ENCODE assay signal across 1 fruit fly cellular context in genomic region chr3R:24768538-24769401, dm6.
TF ChIP-seq lines count a peak whose summit lies in the region.

Gene CG13631, plus strand, starts transcription at chr3R:24769351.

TF ChIP-seq in whole organism, embryonic, 481 proteins besides CTCF, POLR2A, EP300 and RAD21 (continued from another document and continues in another):
- peak; percentile 89 for TF ChIP-seq CG11695 (GFP tag; IDR thresholded peaks at IDR 0.05; lab: Robert Waterston, UW)
- peak; percentile 73 for TF ChIP-seq vfl (GFP tag; optimal IDR thresholded peaks at IDR 0.05; lab: Kevin White, UChicago)
- 0 out of 2 replicates have a peak, but pooled peaks have one; percentile 12 for TF ChIP-seq CG9932 (GFP tag; IDR thresholded peaks at IDR 0.05; lab: Robert Waterston, UW)
- TF ChIP-seq BtbVII (GFP tag; optimal IDR thresholded peaks at IDR 0.05; lab: Kevin White, UChicago), result peak; percentile 83
- TF ChIP-seq CG3163 (GFP tag; optimal IDR thresholded peaks at IDR 0.05; lab: Kevin White, UChicago), result peak; percentile 52
- TF ChIP-seq Fer2 (tag; optimal IDR thresholded peaks at IDR 0.05; lab: Kevin White, UChicago), result peak; percentile 61
- peak; percentile 98 for TF ChIP-seq CG2712 (tag; optimal IDR thresholded peaks at IDR 0.05; lab: Kevin White, UChicago)
- peak; percentile 71 for TF ChIP-seq CG9215 (GFP tag; IDR thresholded peaks at IDR 0.05; lab: Robert Waterston, UW)
- TF ChIP-seq croc (GFP tag; conservative IDR thresholded peaks at IDR 0.05; lab: Robert Waterston, UW), result peak; percentile 97
- TF ChIP-seq Hmx (GFP tag; optimal IDR thresholded peaks at IDR 0.05; lab: Kevin White, UChicago), result peak; percentile 59
- TF ChIP-seq sob (GFP tag; IDR thresholded peaks at IDR 0.05; lab: Robert Waterston, UW), result peak; percentile 77
- TF ChIP-seq Hsf (GFP tag; optimal IDR thresholded peaks at IDR 0.05; lab: Kevin White, UChicago), result peak; percentile 96
- TF ChIP-seq sens-2 (GFP tag; IDR thresholded peaks at IDR 0.05; lab: Robert Waterston, UW), result peak; percentile 88
- peak; percentile 95 for TF ChIP-seq jumu (GFP tag; optimal IDR thresholded peaks at IDR 0.05; lab: Kevin White, UChicago)
- TF ChIP-seq CrebB (tag; optimal IDR thresholded peaks at IDR 0.05; lab: Kevin White, UChicago), result peak; percentile 76
- peak; percentile 32 for TF ChIP-seq CG9797 (GFP tag; optimal IDR thresholded peaks at IDR 0.05; lab: Kevin White, UChicago)
- no peak for TF ChIP-seq tna (GFP tag; IDR thresholded peaks at IDR 0.05; lab: Robert Waterston, UW; ENCODE audit: partially characterized antibody)
- TF ChIP-seq org-1 (GFP tag; optimal IDR thresholded peaks at IDR 0.05; lab: Kevin White, UChicago), result peak; percentile 92
- TF ChIP-seq CG16815 (GFP tag; optimal IDR thresholded peaks at IDR 0.05; lab: Kevin White, UChicago), result peak; percentile 81
- no peak for TF ChIP-seq CG6175 (GFP tag; IDR thresholded peaks at IDR 0.05; lab: Robert Waterston, UW)
- peak; percentile 87 for TF ChIP-seq CG4730 (GFP tag; IDR thresholded peaks at IDR 0.05; lab: Robert Waterston, UW)
- TF ChIP-seq E2f2 (GFP tag; IDR thresholded peaks at IDR 0.05; lab: Robert Waterston, UW), result peak; percentile 65
- TF ChIP-seq CG17186 (GFP tag; optimal IDR thresholded peaks at IDR 0.05; lab: Kevin White, UChicago), result peak; percentile 90
- TF ChIP-seq CHES-1-like (GFP tag; optimal IDR thresholded peaks at IDR 0.05; lab: Kevin White, UChicago), result peak; percentile 84
- TF ChIP-seq hkb (optimal IDR thresholded peaks at IDR 0.05; lab: Kevin White, UChicago), result no peak
- TF ChIP-seq hkb (GFP tag; IDR thresholded peaks at IDR 0.05; lab: Robert Waterston, UW), result peak; percentile 93
- peak; percentile 96 for TF ChIP-seq ttk (GFP tag; IDR thresholded peaks at IDR 0.05; lab: Robert Waterston, UW)
- peak; percentile 94 for TF ChIP-seq lmd (GFP tag; IDR thresholded peaks at IDR 0.05; lab: Robert Waterston, UW)
- peak; percentile 95 for TF ChIP-seq CG6254 (GFP tag; optimal IDR thresholded peaks at IDR 0.05; lab: Kevin White, UChicago)
- TF ChIP-seq bcd (GFP tag; optimal IDR thresholded peaks at IDR 0.05; lab: Kevin White, UChicago), result peak; percentile 96
- TF ChIP-seq CG31441 (GFP tag; IDR thresholded peaks at IDR 0.05; lab: Robert Waterston, UW), result peak; percentile 97
- TF ChIP-seq CG4328 (GFP tag; optimal IDR thresholded peaks at IDR 0.05; lab: Kevin White, UChicago), result peak; percentile 84
- TF ChIP-seq CG15073 (GFP tag; optimal IDR thresholded peaks at IDR 0.05; lab: Kevin White, UChicago), result peak; percentile 82
- peak; percentile 74 for TF ChIP-seq dati (GFP tag; IDR thresholded peaks at IDR 0.05; lab: Robert Waterston, UW)
- peak; percentile 95 to 96 for TF ChIP-seq Pdp1 (GFP tag; optimal IDR thresholded peaks at IDR 0.05; lab: Kevin White, UChicago)
- peak; percentile 97 for TF ChIP-seq sisA (GFP tag; IDR thresholded peaks at IDR 0.05; lab: Robert Waterston, UW)
- peak; percentile 55 for TF ChIP-seq CG4360 (GFP tag; IDR thresholded peaks at IDR 0.05; lab: Robert Waterston, UW)
- peak; percentile 95 for TF ChIP-seq unpg (GFP tag; optimal IDR thresholded peaks at IDR 0.05; lab: Kevin White, UChicago)
- peak; percentile 79 for TF ChIP-seq CG33557 (GFP tag; optimal IDR thresholded peaks at IDR 0.05; lab: Kevin White, UChicago)
- peak; percentile 26 for TF ChIP-seq CG12769 (tag; optimal IDR thresholded peaks at IDR 0.05; lab: Kevin White, UChicago)
- TF ChIP-seq CG6791 (GFP tag; IDR thresholded peaks at IDR 0.05; lab: Robert Waterston, UW; ENCODE audit: partially characterized antibody), result no peak
- peak; percentile 16 for TF ChIP-seq Jarid2 (GFP tag; optimal IDR thresholded peaks at IDR 0.05; lab: Kevin White, UChicago)
- peak; percentile 74 for TF ChIP-seq slou (GFP tag; optimal IDR thresholded peaks at IDR 0.05; lab: Kevin White, UChicago)
- TF ChIP-seq abd-A (tag; optimal IDR thresholded peaks at IDR 0.05; lab: Kevin White, UChicago), result no peak
- peak; percentile 78 for TF ChIP-seq CG30020 (tag; optimal IDR thresholded peaks at IDR 0.05; lab: Kevin White, UChicago)
- peak; percentile 84 for TF ChIP-seq CG12071 (GFP tag; optimal IDR thresholded peaks at IDR 0.05; lab: Kevin White, UChicago)
- TF ChIP-seq fd102C (GFP tag; optimal IDR thresholded peaks at IDR 0.05; lab: Kevin White, UChicago), result no peak
- peak; percentile 90 for TF ChIP-seq CG18764 (GFP tag; optimal IDR thresholded peaks at IDR 0.05; lab: Kevin White, UChicago)
- peak; percentile 85 for TF ChIP-seq Bteb2 (GFP tag; optimal IDR thresholded peaks at IDR 0.05; lab: Kevin White, UChicago)
- TF ChIP-seq amos (GFP tag; IDR thresholded peaks at IDR 0.05; lab: Robert Waterston, UW; ENCODE audit: partially characterized antibody), result no peak
- peak; percentile 94 for TF ChIP-seq dysf (GFP tag; IDR thresholded peaks at IDR 0.05; lab: Robert Waterston, UW)
- TF ChIP-seq ssp (GFP tag; IDR thresholded peaks at IDR 0.05; lab: Robert Waterston, UW), result peak; percentile 89
- TF ChIP-seq CG31365 (tag; optimal IDR thresholded peaks at IDR 0.05; lab: Kevin White, UChicago), result peak; percentile 66
- 0 out of 2 replicates have a peak, but pooled peaks have one; percentile 32 for TF ChIP-seq CG43689 (GFP tag; IDR thresholded peaks at IDR 0.05; lab: Robert Waterston, UW)
- TF ChIP-seq lola (GFP tag; optimal IDR thresholded peaks at IDR 0.05; lab: Kevin White, UChicago), result peak in 1 of 3 experiments; percentile 96
- TF ChIP-seq sc (optimal IDR thresholded peaks at IDR 0.05; lab: Kevin White, UChicago), result no peak
- peak; percentile 97 for TF ChIP-seq sc (GFP tag; optimal IDR thresholded peaks at IDR 0.05; lab: Kevin White, UChicago)
- peak; percentile 83 for TF ChIP-seq CG3065 (GFP tag; optimal IDR thresholded peaks at IDR 0.05; lab: Kevin White, UChicago)
- peak; percentile 97 for TF ChIP-seq slp2 (GFP tag; optimal IDR thresholded peaks at IDR 0.05; lab: Kevin White, UChicago)
- peak; percentile 38; the same call in 1 of the 2 replicates for TF ChIP-seq CkIIα-i1 (GFP tag; IDR thresholded peaks at IDR 0.05; lab: Robert Waterston, UW)
- peak; percentile 94 for TF ChIP-seq ind (GFP tag; optimal IDR thresholded peaks at IDR 0.05; lab: Kevin White, UChicago)
- peak; percentile 97 for TF ChIP-seq CG4820 (GFP tag; optimal IDR thresholded peaks at IDR 0.05; lab: Kevin White, UChicago)
- TF ChIP-seq CG7928 (GFP tag; optimal IDR thresholded peaks at IDR 0.05; lab: Kevin White, UChicago), result no peak
- TF ChIP-seq stwl (tag; optimal IDR thresholded peaks at IDR 0.05; lab: Kevin White, UChicago), result no peak
- peak; percentile 86 for TF ChIP-seq her (GFP tag; optimal IDR thresholded peaks at IDR 0.05; lab: Kevin White, UChicago)
- TF ChIP-seq Hand (GFP tag; optimal IDR thresholded peaks at IDR 0.05; lab: Kevin White, UChicago), result peak; percentile 39
- TF ChIP-seq wek (GFP tag; optimal IDR thresholded peaks at IDR 0.05; lab: Kevin White, UChicago), result peak; percentile 74
- peak; percentile 89 for TF ChIP-seq CG32767 (GFP tag; IDR thresholded peaks at IDR 0.05; lab: Robert Waterston, UW)
- no peak for TF ChIP-seq CG2129 (GFP tag; IDR thresholded peaks at IDR 0.05; lab: Robert Waterston, UW; ENCODE audit: partially characterized antibody)
- no peak for TF ChIP-seq ash1 (GFP tag; optimal IDR thresholded peaks at IDR 0.05; lab: Kevin White, UChicago)
- peak; percentile 83 for TF ChIP-seq CG9876 (GFP tag; optimal IDR thresholded peaks at IDR 0.05; lab: Kevin White, UChicago)
- TF ChIP-seq sqz (GFP tag; optimal IDR thresholded peaks at IDR 0.05; lab: Kevin White, UChicago), result peak; percentile 92
- TF ChIP-seq Hr39 (optimal IDR thresholded peaks at IDR 0.05; lab: Kevin White, UChicago), result no peak
- peak; percentile 93 for TF ChIP-seq twi (tag; optimal IDR thresholded peaks at IDR 0.05; lab: Kevin White, UChicago)
- TF ChIP-seq shn (GFP tag; optimal IDR thresholded peaks at IDR 0.05; lab: Kevin White, UChicago), result peak; percentile 86
- TF ChIP-seq run (tag; optimal IDR thresholded peaks at IDR 0.05; lab: Kevin White, UChicago), result peak; percentile 91
- TF ChIP-seq yki (optimal IDR thresholded peaks at IDR 0.05; lab: Kevin White, UChicago), result no peak
- no peak for TF ChIP-seq Bgb (GFP tag; IDR thresholded peaks at IDR 0.05; lab: Robert Waterston, UW; ENCODE audit: partially characterized antibody)
- peak; percentile 93 for TF ChIP-seq esg (GFP tag; conservative IDR thresholded peaks at IDR 0.05; lab: Robert Waterston, UW)
- TF ChIP-seq CG11398 (GFP tag; optimal IDR thresholded peaks at IDR 0.05; lab: Kevin White, UChicago), result peak; percentile 88
- peak; percentile 83 for TF ChIP-seq Dad (GFP tag; optimal IDR thresholded peaks at IDR 0.05; lab: Kevin White, UChicago)
- no peak for TF ChIP-seq prd (optimal IDR thresholded peaks at IDR 0.05; lab: Kevin White, UChicago)
- peak; percentile 95 for TF ChIP-seq prd (GFP tag; IDR thresholded peaks at IDR 0.05; lab: Robert Waterston, UW)
- TF ChIP-seq Dbx (GFP tag; IDR thresholded peaks at IDR 0.05; lab: Robert Waterston, UW), result no peak
- TF ChIP-seq bbx (GFP tag; IDR thresholded peaks at IDR 0.05; lab: Robert Waterston, UW; ENCODE audit: partially characterized antibody), result no peak
- no peak for TF ChIP-seq Kr (GFP tag; optimal IDR thresholded peaks at IDR 0.05; lab: Kevin White, UChicago)
- TF ChIP-seq seq (GFP tag; IDR thresholded peaks at IDR 0.05; lab: Robert Waterston, UW), result peak; percentile 87
- TF ChIP-seq Hr51 (GFP tag; optimal IDR thresholded peaks at IDR 0.05; lab: Kevin White, UChicago), result peak; percentile 46 to 95
- peak; percentile 64; the same call in 2 of the 3 replicates for TF ChIP-seq CG11456 (GFP tag; IDR thresholded peaks at IDR 0.05; lab: Robert Waterston, UW)
- peak; percentile 86 for TF ChIP-seq CG4854 (GFP tag; optimal IDR thresholded peaks at IDR 0.05; lab: Kevin White, UChicago)
- peak; percentile 45 for TF ChIP-seq CG15514 (GFP tag; optimal IDR thresholded peaks at IDR 0.05; lab: Kevin White, UChicago)
- peak; percentile 93 for TF ChIP-seq PHDP (tag; optimal IDR thresholded peaks at IDR 0.05; lab: Kevin White, UChicago)
- peak; percentile 95 to 97 for TF ChIP-seq chif (GFP tag; optimal IDR thresholded peaks at IDR 0.05; lab: Kevin White, UChicago)
- TF ChIP-seq Dip2 (GFP tag; IDR thresholded peaks at IDR 0.05; lab: Robert Waterston, UW), result 0 out of 2 replicates have a peak, but pooled peaks have one; percentile 17
- TF ChIP-seq HmgZ (tag; optimal IDR thresholded peaks at IDR 0.05; lab: Kevin White, UChicago), result peak; percentile 55
- peak; percentile 97 for TF ChIP-seq Sox100B (GFP tag; optimal IDR thresholded peaks at IDR 0.05; lab: Kevin White, UChicago)
- peak; percentile 79 for TF ChIP-seq CG5180 (GFP tag; optimal IDR thresholded peaks at IDR 0.05; lab: Kevin White, UChicago)
- peak; percentile 83 for TF ChIP-seq CG7372 (GFP tag; IDR thresholded peaks at IDR 0.05; lab: Robert Waterston, UW)
- TF ChIP-seq CG11560 (tag; IDR thresholded peaks at IDR 0.05; lab: Robert Waterston, UW), result peak; percentile 64; the same call in 2 of the 3 replicates
- TF ChIP-seq CG42726 (GFP tag; IDR thresholded peaks at IDR 0.05; lab: Robert Waterston, UW; ENCODE audit: partially characterized antibody), result no peak
- TF ChIP-seq Sry-δ (GFP tag; optimal IDR thresholded peaks at IDR 0.05; lab: Kevin White, UChicago), result peak; percentile 58
- peak; percentile 21 for TF ChIP-seq CG3995 (GFP tag; optimal IDR thresholded peaks at IDR 0.05; lab: Kevin White, UChicago)
- TF ChIP-seq sima (GFP tag; optimal IDR thresholded peaks at IDR 0.05; lab: Kevin White, UChicago), result peak; percentile 76
- peak; percentile 88 for TF ChIP-seq kay (GFP tag; optimal IDR thresholded peaks at IDR 0.05; lab: Kevin White, UChicago)
- TF ChIP-seq Six4 (GFP tag; optimal IDR thresholded peaks at IDR 0.05; lab: Kevin White, UChicago), result peak; percentile 96
- no peak for TF ChIP-seq pita (GFP tag; optimal IDR thresholded peaks at IDR 0.05; lab: Kevin White, UChicago)
- peak; percentile 87 for TF ChIP-seq B-H1 (GFP tag; IDR thresholded peaks at IDR 0.05; lab: Robert Waterston, UW)
- TF ChIP-seq Lpt (GFP tag; optimal IDR thresholded peaks at IDR 0.05; lab: Kevin White, UChicago), result no peak
- peak; percentile 66; the same call in 1 of the 2 replicates for TF ChIP-seq CG17612 (GFP tag; IDR thresholded peaks at IDR 0.05; lab: Robert Waterston, UW)
- peak; percentile 90 for TF ChIP-seq CG31388 (GFP tag; optimal IDR thresholded peaks at IDR 0.05; lab: Kevin White, UChicago)
- no peak for TF ChIP-seq MESR4 (GFP tag; optimal IDR thresholded peaks at IDR 0.05; lab: Kevin White, UChicago)
- TF ChIP-seq insv (GFP tag; optimal IDR thresholded peaks at IDR 0.05; lab: Kevin White, UChicago), result peak in 1 of 2 experiments; percentile 27
- TF ChIP-seq Ada2b (GFP tag; IDR thresholded peaks at IDR 0.05; lab: Robert Waterston, UW), result peak; percentile 82
- TF ChIP-seq Drgx (GFP tag; IDR thresholded peaks at IDR 0.05; lab: Robert Waterston, UW), result peak; percentile 97
- TF ChIP-seq MBD-R2 (GFP tag; IDR thresholded peaks at IDR 0.05; lab: Robert Waterston, UW), result peak; percentile 29; the same call in 1 of the 2 replicates
- no peak for TF ChIP-seq CG18011 (GFP tag; optimal IDR thresholded peaks at IDR 0.05; lab: Kevin White, UChicago)
- no peak for TF ChIP-seq pzg (GFP tag; optimal IDR thresholded peaks at IDR 0.05; lab: Kevin White, UChicago)
- TF ChIP-seq CG18599 (GFP tag; optimal IDR thresholded peaks at IDR 0.05; lab: Kevin White, UChicago), result peak; percentile 79
- TF ChIP-seq Dp (GFP tag; optimal IDR thresholded peaks at IDR 0.05; lab: Kevin White, UChicago), result no peak
- TF ChIP-seq CG8281 (tag; optimal IDR thresholded peaks at IDR 0.05; lab: Kevin White, UChicago), result peak; percentile 80
- peak; percentile 84 for TF ChIP-seq gce (GFP tag; IDR thresholded peaks at IDR 0.05; lab: Robert Waterston, UW)
- peak; percentile 97 for TF ChIP-seq CoRest (tag; optimal IDR thresholded peaks at IDR 0.05; lab: Kevin White, UChicago)
- peak; percentile 64 for TF ChIP-seq fu2 (GFP tag; optimal IDR thresholded peaks at IDR 0.05; lab: Kevin White, UChicago)
- peak; percentile 96 for TF ChIP-seq Atf-2 (GFP tag; optimal IDR thresholded peaks at IDR 0.05; lab: Kevin White, UChicago)
- peak; percentile 91 for TF ChIP-seq Max (GFP tag; optimal IDR thresholded peaks at IDR 0.05; lab: Kevin White, UChicago)
- peak; percentile 77 for TF ChIP-seq H2.0 (GFP tag; IDR thresholded peaks at IDR 0.05; lab: Robert Waterston, UW)
- TF ChIP-seq CG17912 (GFP tag; optimal IDR thresholded peaks at IDR 0.05; lab: Kevin White, UChicago), result peak; percentile 50
- no peak for TF ChIP-seq CG1832 (GFP tag; optimal IDR thresholded peaks at IDR 0.05; lab: Kevin White, UChicago)
- peak; percentile 96 for TF ChIP-seq CG10462 (GFP tag; optimal IDR thresholded peaks at IDR 0.05; lab: Kevin White, UChicago)
- TF ChIP-seq mam (GFP tag; optimal IDR thresholded peaks at IDR 0.05; lab: Kevin White, UChicago), result peak; percentile 85
- TF ChIP-seq CG8359 (GFP tag; optimal IDR thresholded peaks at IDR 0.05; lab: Kevin White, UChicago; ENCODE audit: borderline replicate concordance), result peak; percentile 91
